Fruit fly (Drosophila melanogaster) whole organism: ENCODE results near the gene wam.

Source experiments
- EcR ChIP-seq, 2 experiments: fragments of >200 bp; optimal IDR thresholded peaks; 2 replicates each; lab custom pipeline; 2017; ENCODE audit warnings: missing biosample characterization in 2 of 2, missing genetic modification characterization in 2 of 2, missing genetic modification reagents in 2 of 2
- pan ChIP-seq: fragments of >200 bp; optimal IDR thresholded peaks from 2 replicates; lab custom pipeline; 2017

DNA sequence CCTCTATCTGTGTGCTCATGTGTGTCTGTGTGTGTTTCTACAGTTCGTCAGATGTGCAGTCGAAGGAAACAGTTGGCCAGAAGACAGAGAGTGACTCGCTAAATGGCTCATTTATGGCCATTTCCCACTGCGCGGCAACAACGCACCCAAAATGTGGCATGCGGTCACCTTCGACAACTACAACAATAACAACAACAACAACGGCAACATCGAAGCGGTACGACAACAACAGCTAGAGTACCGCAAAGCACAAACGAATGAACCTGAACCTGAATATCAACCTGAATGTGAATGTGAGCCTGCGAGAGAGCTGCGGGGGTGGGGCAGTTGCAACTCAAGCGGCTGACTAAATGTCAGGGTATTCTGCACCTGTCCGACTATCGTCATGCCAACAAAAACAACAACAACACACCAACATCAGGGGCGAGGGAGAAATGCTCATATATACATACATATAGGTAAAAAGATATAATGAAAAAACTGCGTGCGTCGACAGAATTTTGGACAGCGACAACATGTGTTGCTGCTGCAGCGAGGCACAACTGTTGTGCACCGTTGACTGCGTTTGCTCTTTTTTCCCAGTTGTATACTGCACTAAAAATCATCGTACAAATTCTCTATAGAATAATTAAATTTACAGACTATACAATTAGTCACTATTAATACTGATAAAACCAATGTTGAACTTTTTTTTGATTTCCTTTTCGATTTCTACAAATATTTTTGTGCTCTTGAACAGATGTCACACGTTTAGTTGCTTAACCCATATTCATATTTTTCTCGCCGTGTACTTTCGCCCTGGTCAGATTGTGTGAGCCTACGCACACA lies 12.5 kb upstream of the wam start:
- TF ChIP-seq pan (lab: Kevin White, UChicago) (no peak), EcR (GFP tag; optimal IDR thresholded peaks at IDR 0.05; lab: Kevin White, UChicago) (no peak)
